Worm (Caenorhabditis elegans) whole organism, L4 larva: ENCODE data around the gene C27D8.2.

Experiments used
- F37D6.2 ChIP-seq: sonication (generic microtip); optimal IDR thresholded peaks from 2 replicates; lab custom pipeline; 2016; ENCODE audit warnings: mild to moderate bottlenecking, missing genetic modification characterization, missing compliant biosample characterization
- Y105C5A.15 ChIP-seq: fragments of 200-800 bp; sonication (Bioruptor generic); IDR thresholded peaks from 2 replicates; pipeline ENCODE4 v1.3.6; 2022; ENCODE audit warnings: missing genetic modification characterization, missing compliant biosample characterization
- ZK337.2 ChIP-seq: fragments of 200-800 bp; sonication (Bioruptor generic); IDR thresholded peaks from 2 replicates; pipeline ENCODE4 v1.3.6; 2022; ENCODE audit warnings: missing genetic modification reagents, missing genetic modification characterization, missing compliant biosample characterization
- aha-1 ChIP-seq: fragments of 150-350 bp; peaks from one replicate; lab custom pipeline; 2014; ENCODE audit warnings: missing biosample characterization, missing genetic modification characterization
- ama-1 ChIP-seq: fragments of 150-350 bp; optimal IDR thresholded peaks from 2 replicates; lab custom pipeline; 2014; ENCODE audit warnings: inconsistent platforms, mixed read lengths
- arid-1 ChIP-seq: fragments of 200-800 bp; sonication (Bioruptor generic); conservative IDR thresholded peaks from 2 replicates; pipeline ENCODE4 v1.3.6; 2022; ENCODE audit warnings: missing genetic modification reagents, missing genetic modification characterization, missing compliant biosample characterization
- attf-4 ChIP-seq: sonication (generic microtip); optimal IDR thresholded peaks from 3 replicates; lab custom pipeline; 2017; ENCODE audit warnings: missing biosample characterization, missing genetic modification characterization
- ceh-20 ChIP-seq: fragments of 200-800 bp; sonication (Bioruptor generic); IDR thresholded peaks from 2 replicates; pipeline ENCODE4 v1.3.6; 2022; ENCODE audit warnings: missing genetic modification reagents, missing genetic modification characterization, missing compliant biosample characterization
- ceh-28 ChIP-seq: fragments of 150-350 bp; optimal IDR thresholded peaks from 2 replicates; lab custom pipeline; 2014; ENCODE audit warnings: missing biosample characterization, missing genetic modification reagents, missing genetic modification characterization
- ceh-44 ChIP-seq: fragments of 200-800 bp; sonication (Bioruptor generic); IDR thresholded peaks from 2 replicates; pipeline ENCODE4 v1.3.6; 2022; ENCODE audit warnings: missing genetic modification reagents, missing genetic modification characterization, missing compliant biosample characterization
- ces-1 ChIP-seq: fragments of 150-350 bp; sonication (generic microtip); optimal IDR thresholded peaks from 4 replicates; lab custom pipeline; 2014; ENCODE audit warnings: missing biosample characterization, missing genetic modification reagents, missing genetic modification characterization
- cey-2 ChIP-seq: sonication (generic microtip); optimal IDR thresholded peaks from 3 replicates; lab custom pipeline; 2017; ENCODE audit warnings: missing genetic modification characterization, mild to moderate bottlenecking, missing compliant biosample characterization, antibody characterized with exemption, borderline replicate concordance; ENCODE audit not compliant: insufficient read depth
- ctbp-1 ChIP-seq: fragments of 200-800 bp; sonication (Bioruptor generic); IDR thresholded peaks from 2 replicates; pipeline ENCODE4 v1.3.6; 2022; ENCODE audit warnings: missing genetic modification reagents, missing genetic modification characterization, missing compliant biosample characterization
- daf-16 ChIP-seq, 3 experiments: sonication (generic microtip); optimal IDR thresholded peaks; 2 replicates each; lab custom pipeline; 2016 to 2017; ENCODE audit warnings: missing genetic modification characterization in 3 of 3, missing genetic modification reagents in 3 of 3, mild to moderate bottlenecking in 2 of 3, missing compliant biosample characterization in 2 of 3, missing biosample characterization in 1 of 3, moderate library complexity in 1 of 3
- daf-19 ChIP-seq: fragments of 200-800 bp; sonication (Bioruptor generic); conservative IDR thresholded peaks from 2 replicates; pipeline ENCODE4 v1.3.6; 2022; ENCODE audit warnings: missing genetic modification characterization, missing compliant biosample characterization
- dmd-6 ChIP-seq: fragments of 200-800 bp; sonication (Bioruptor generic); IDR thresholded peaks from 2 replicates; pipeline ENCODE4 v1.3.6; 2022; ENCODE audit warnings: missing genetic modification reagents, missing genetic modification characterization, missing compliant biosample characterization
- dmd-9 ChIP-seq: fragments of 200-800 bp; sonication (Bioruptor generic); IDR thresholded peaks from 2 replicates; pipeline ENCODE4 v1.3.6; 2022; ENCODE audit warnings: missing genetic modification reagents, missing genetic modification characterization, missing compliant biosample characterization
- dve-1 ChIP-seq: sonication (generic microtip); optimal IDR thresholded peaks from 2 replicates; lab custom pipeline; 2017; ENCODE audit warnings: antibody characterized with exemption, mild to moderate bottlenecking, missing genetic modification characterization, missing compliant biosample characterization; ENCODE audit not compliant: insufficient read depth
- egl-43 ChIP-seq: fragments of 200-800 bp; sonication (Bioruptor generic); IDR thresholded peaks from 2 replicates; pipeline ENCODE4 v1.3.6; 2022; ENCODE audit warnings: missing genetic modification reagents, missing genetic modification characterization, missing compliant biosample characterization
- fkh-10 ChIP-seq: fragments of 150-350 bp; optimal IDR thresholded peaks from 2 replicates; lab custom pipeline; 2014; ENCODE audit warnings: missing biosample characterization, missing genetic modification reagents, missing genetic modification characterization
- fos-1 ChIP-seq: fragments of 150-350 bp; optimal IDR thresholded peaks from 2 replicates; lab custom pipeline; 2014; ENCODE audit warnings: missing biosample characterization, missing genetic modification characterization
- hif-1 ChIP-seq, 2 experiments: sonication (generic microtip); optimal IDR thresholded peaks; 2 replicates each; lab custom pipeline; 2016 to 2017; ENCODE audit warnings: missing compliant biosample characterization in 2 of 2, missing genetic modification characterization in 2 of 2, missing genetic modification reagents in 2 of 2, missing genotype in 2 of 2, mild to moderate bottlenecking in 1 of 2
- hlh-11 ChIP-seq: fragments of 200-800 bp; sonication (Bioruptor generic); optimal IDR thresholded peaks from 2 replicates; lab custom pipeline; 2018; ENCODE audit warnings: mild to moderate bottlenecking, missing genetic modification characterization, missing compliant biosample characterization
- hlh-30 ChIP-seq: sonication (generic microtip); optimal IDR thresholded peaks from 2 replicates; lab custom pipeline; 2017; ENCODE audit warnings: antibody characterized with exemption, mild to moderate bottlenecking, missing genetic modification characterization, missing compliant biosample characterization; ENCODE audit not compliant: insufficient read depth
- hmg-1.1 ChIP-seq: fragments of 200-800 bp; sonication (Bioruptor generic); IDR thresholded peaks from 2 replicates; pipeline ENCODE4 v1.3.6; 2022; ENCODE audit warnings: missing genetic modification reagents, missing genetic modification characterization, missing compliant biosample characterization
- lim-7 ChIP-seq: fragments of 200-800 bp; sonication (Bioruptor generic); IDR thresholded peaks from 2 replicates; pipeline ENCODE4 v1.3.6; 2022; ENCODE audit warnings: missing genetic modification characterization, missing compliant biosample characterization
- lin-1 ChIP-seq: fragments of 200-800 bp; sonication (Bioruptor generic); IDR thresholded peaks from 2 replicates; pipeline ENCODE4 v1.3.6; 2022; ENCODE audit warnings: missing genetic modification reagents, missing genetic modification characterization, missing compliant biosample characterization
- lin-15B ChIP-seq: fragments of 150-350 bp; sonication (generic microtip); optimal IDR thresholded peaks from 3 replicates; lab custom pipeline; 2014; ENCODE audit warnings: missing biosample characterization, missing genetic modification characterization
- lin-29 ChIP-seq: fragments of 200-800 bp; sonication (Bioruptor generic); IDR thresholded peaks from 2 replicates; pipeline ENCODE4 v1.3.6; 2022; ENCODE audit warnings: missing genetic modification reagents, missing genetic modification characterization, missing compliant biosample characterization
- lsy-2 ChIP-seq, 2 experiments: fragments of 150-350 bp in 1 of 2; sonication (generic microtip) in 1 of 2; optimal IDR thresholded peaks; 2 replicates each; lab custom pipeline; 2014 to 2017; ENCODE audit warnings: missing biosample characterization in 2 of 2, missing genetic modification characterization in 2 of 2
- mep-1 ChIP-seq: fragments of 150-350 bp; sonication (generic microtip); optimal IDR thresholded peaks from 3 replicates; lab custom pipeline; 2014; ENCODE audit warnings: missing biosample characterization, missing genetic modification characterization
- nhr-10 ChIP-seq: fragments of 150-350 bp; optimal IDR thresholded peaks from 2 replicates; lab custom pipeline; 2014; ENCODE audit warnings: missing biosample characterization, missing genetic modification characterization
- nhr-28 ChIP-seq: fragments of 150-350 bp; optimal IDR thresholded peaks from 2 replicates; lab custom pipeline; 2014; ENCODE audit warnings: missing biosample characterization, missing genetic modification characterization
- nhr-42 ChIP-seq: fragments of 200-800 bp; sonication (Bioruptor generic); IDR thresholded peaks from 2 replicates; pipeline ENCODE4 v1.3.6; 2022; ENCODE audit warnings: missing genetic modification characterization, missing compliant biosample characterization
- nhr-77 ChIP-seq: fragments of 150-350 bp; optimal IDR thresholded peaks from 2 replicates; lab custom pipeline; 2014; ENCODE audit warnings: missing biosample characterization, missing genetic modification characterization
- pha-4 ChIP-seq, 2 experiments: fragments of 150-350 bp in 1 of 2; fragments of 200-800 bp in 1 of 2; sonication (Bioruptor generic) in 1 of 2; IDR thresholded peaks in 1 of 2; optimal IDR thresholded peaks in 1 of 2; 2 replicates each; pipeline versions ENCODE4 v1.3.6 to Lab custom; 2014 to 2022; ENCODE audit warnings: missing genetic modification characterization in 2 of 2, missing genetic modification reagents in 2 of 2, missing biosample characterization in 1 of 2, missing compliant biosample characterization in 1 of 2
- rbr-2 ChIP-seq: sonication (generic microtip); optimal IDR thresholded peaks from 2 replicates; lab custom pipeline; 2016; ENCODE audit warnings: missing genotype, missing genetic modification characterization, missing compliant biosample characterization
- saeg-2 ChIP-seq: fragments of 200-800 bp; sonication (Bioruptor generic); IDR thresholded peaks from 2 replicates; pipeline ENCODE4 v1.3.6; 2022; ENCODE audit warnings: missing genetic modification reagents, missing genetic modification characterization, missing compliant biosample characterization
- skn-1 ChIP-seq: fragments of 150-350 bp; optimal IDR thresholded peaks from 2 replicates; lab custom pipeline; 2014; ENCODE audit warnings: missing biosample characterization, missing genetic modification characterization
- spr-1 ChIP-seq: sonication (generic microtip); optimal IDR thresholded peaks from 2 replicates; lab custom pipeline; 2016; ENCODE audit warnings: mild to moderate bottlenecking, missing genetic modification characterization, missing compliant biosample characterization
- tag-97 ChIP-seq: fragments of 200-800 bp; sonication (Bioruptor generic); IDR thresholded peaks from 2 replicates; pipeline ENCODE4 v1.3.6; 2022; ENCODE audit warnings: missing genetic modification characterization, missing compliant biosample characterization
- unc-130 ChIP-seq: sonication (generic microtip); optimal IDR thresholded peaks from 2 replicates; lab custom pipeline; 2016; ENCODE audit warnings: missing genetic modification reagents, missing genetic modification characterization, missing compliant biosample characterization
- unc-39 ChIP-seq: sonication (generic microtip); optimal IDR thresholded peaks from 2 replicates; lab custom pipeline; 2017; ENCODE audit warnings: missing biosample characterization, missing genetic modification characterization
- vab-7 ChIP-seq: fragments of 200-800 bp; sonication (Bioruptor generic); IDR thresholded peaks from 2 replicates; pipeline ENCODE4 v1.3.6; 2022; ENCODE audit warnings: missing genetic modification reagents, missing genetic modification characterization, missing compliant biosample characterization

Gene C27D8.2

ce11 chrIV:12719664-12720063 is 8.6 kb downstream of the C27D8.2 start, which contains the start of gene idpp-7:
idpp-7 (plus strand) TSS chrIV:12719964.
- TF ChIP-seq Y105C5A.15 (GFP tag; lab: Robert Waterston, UW) = no peak
- TF ChIP-seq egl-43 (GFP tag; lab: Robert Waterston, UW) = no peak
- TF ChIP-seq lim-7 (GFP tag; lab: Robert Waterston, UW) = no peak
- no peak for TF ChIP-seq tag-97 (GFP tag; lab: Robert Waterston, UW)
- TF ChIP-seq fkh-10 = no peak
- no peak for TF ChIP-seq ctbp-1 (GFP tag; lab: Robert Waterston, UW)
- TF ChIP-seq nhr-10 = no peak
- TF ChIP-seq saeg-2 (GFP tag; lab: Robert Waterston, UW) = no peak
- no peak for TF ChIP-seq dve-1 (tag; lab: Kevin White, UChicago)
- no peak for TF ChIP-seq daf-16 (GFP tag; optimal IDR thresholded peaks at IDR 0.05; lab: Kevin White, UChicago)
- no peak for TF ChIP-seq daf-16 (tag; optimal IDR thresholded peaks at IDR 0.05; lab: Kevin White, UChicago)
- no peak for TF ChIP-seq lin-15B (tag; lab: Kevin White, UChicago)
- no peak for TF ChIP-seq ceh-44 (GFP tag; lab: Robert Waterston, UW)
- no peak for TF ChIP-seq dmd-6 (GFP tag; lab: Robert Waterston, UW)
- TF ChIP-seq mep-1 (tag; lab: Kevin White, UChicago) = no peak
- no peak for TF ChIP-seq daf-19 (GFP tag; lab: Robert Waterston, UW)
- no peak for TF ChIP-seq hmg-1.1

ce11 chrIV:12721106-12721505 is 10.1 kb downstream of the C27D8.2 start, which contains the start of gene T23F6.2:
T23F6.2 (plus strand) TSS chrIV:12721356.
- TF ChIP-seq nhr-28 (tag; lab: Kevin White, UChicago) (peak; percentile 0), aha-1 (tag; lab: Kevin White, UChicago) (peak; percentile 44), ZK337.2 (GFP tag; lab: Robert Waterston, UW) (no peak), lin-29 (GFP tag; lab: Robert Waterston, UW) (no peak), fos-1 (tag; lab: Kevin White, UChicago) (no peak)

ce11 chrIV:12724641-12725040 is 13.6 kb downstream of the C27D8.2 start, which contains the start of the genes T23F6.3 and rbd-1:
T23F6.3 (minus strand) TSS chrIV:12724760.
rbd-1 (plus strand) TSS chrIV:12724986.
- TF ChIP-seq nhr-77 (peak; percentile 80), ama-1 (lab: Kevin White, UChicago) (no peak), unc-39 (tag; lab: Kevin White, UChicago) (no peak), skn-1 (tag; lab: Kevin White, UChicago) (no peak), nhr-42 (peak; percentile 66; the same call in 1 of the 2 replicates), lsy-2 (tag; optimal IDR thresholded peaks at IDR 0.05; lab: Kevin White, UChicago) (peak; percentile 15 to 92), arid-1 (GFP tag; lab: Robert Waterston, UW) (peak; percentile 37; the same call in 1 of the 2 replicates), lim-7 (GFP tag; lab: Robert Waterston, UW) (no peak), nhr-28 (tag; lab: Kevin White, UChicago) (peak; percentile 77), dmd-9 (GFP tag; lab: Robert Waterston, UW) (0 out of 2 replicates have a peak, but pooled peaks have one; percentile 27), ces-1 (GFP tag; lab: Kevin White, UChicago) (no peak), hif-1 (tag; optimal IDR thresholded peaks at IDR 0.05; lab: Kevin White, UChicago) (peak in 1 of 2 experiments; percentile 79), ceh-20 (GFP tag; lab: Robert Waterston, UW) (peak; percentile 49; the same call in 1 of the 2 replicates), hlh-11 (peak; percentile 66), hlh-30 (tag; lab: Kevin White, UChicago) (peak; percentile 78), cey-2 (tag; lab: Kevin White, UChicago) (no peak), dmd-6 (GFP tag; lab: Robert Waterston, UW) (peak; percentile 52; the same call in 1 of the 2 replicates), fkh-10 (peak; percentile 52), lin-1 (GFP tag; lab: Robert Waterston, UW) (peak; percentile 36; the same call in 1 of the 2 replicates), pha-4 (GFP tag; IDR thresholded peaks at IDR 0.05; lab: Robert Waterston, UW) (peak; percentile 54; the same call in 1 of the 2 replicates), pha-4 (tag; optimal IDR thresholded peaks at IDR 0.05; lab: Kevin White, UChicago) (peak; percentile 83), attf-4 (tag; lab: Kevin White, UChicago) (no peak), dve-1 (tag; lab: Kevin White, UChicago) (peak; percentile 82), saeg-2 (GFP tag; lab: Robert Waterston, UW) (no peak), spr-1 (tag; lab: Kevin White, UChicago) (peak; percentile 47), rbr-2 (tag; lab: Kevin White, UChicago) (peak; percentile 67), ceh-28 (tag; lab: Kevin White, UChicago) (no peak), lin-29 (GFP tag; lab: Robert Waterston, UW) (no peak), nhr-10 (no peak), F37D6.2 (tag; lab: Kevin White, UChicago) (no peak), unc-130 (GFP tag; lab: Kevin White, UChicago) (peak; percentile 53), egl-43 (GFP tag; lab: Robert Waterston, UW) (peak; percentile 38; the same call in 1 of the 2 replicates), vab-7 (GFP tag; lab: Robert Waterston, UW) (peak; percentile 66)
